Fruit fly (Drosophila melanogaster) Kc167 (cell line): Measurements from ENCODE around the gene Ugt35E1.

ENCODE experiments used
- Myc ChIP-seq: fragments of >200 bp; optimal IDR thresholded peaks from 2 replicates; lab custom pipeline; 2017; ENCODE audit warnings: missing external identifiers
- Sin3A ChIP-seq: fragments of >200 bp; optimal IDR thresholded peaks from 2 replicates; lab custom pipeline; 2018; ENCODE audit warnings: missing external identifiers
- h ChIP-seq: fragments of >200 bp; optimal IDR thresholded peaks from 3 replicates; lab custom pipeline; 2018; ENCODE audit warnings: missing external identifiers
- insv ChIP-seq: fragments of >200 bp; optimal IDR thresholded peaks from 3 replicates; lab custom pipeline; 2018; ENCODE audit warnings: missing external identifiers
- psq ChIP-seq: fragments of >200 bp; optimal IDR thresholded peaks from 2 replicates; lab custom pipeline; 2017; ENCODE audit warnings: missing external identifiers
- ttk ChIP-seq: sonication (Bioruptor generic); optimal IDR thresholded peaks from 2 replicates; lab custom pipeline; 2017; ENCODE audit warnings: missing external identifiers

Gene Ugt35E1

DNA sequence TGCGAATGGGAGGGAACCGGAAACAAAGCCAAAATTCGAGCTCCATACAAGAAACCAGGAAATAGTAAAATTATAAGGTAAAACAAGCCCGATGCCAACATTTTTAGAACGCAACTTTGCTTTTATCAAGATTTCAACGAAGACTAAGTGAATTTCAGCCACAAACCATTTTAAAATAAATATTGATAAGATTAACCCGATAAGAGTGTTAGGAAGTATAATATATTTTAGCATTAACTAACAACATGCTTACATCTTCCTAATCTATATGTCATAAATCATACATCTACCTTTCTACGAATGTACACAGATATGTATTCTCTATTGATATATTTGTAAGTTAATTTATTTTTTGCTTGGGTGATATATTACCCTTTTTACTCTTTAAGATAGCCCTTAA is at the start of gene Ugt35E1:
TSS of gene Ugt35E1 (minus strand) at position 101 of the 400 bp plus-strand sequence.
- TF ChIP-seq Myc (lab: Kevin White, UChicago) = no peak
- TF ChIP-seq insv = no peak
- no peak for TF ChIP-seq ttk (lab: Kevin White, UChicago)
- TF ChIP-seq h = no peak
- no peak for TF ChIP-seq Sin3A
- TF ChIP-seq psq (lab: Kevin White, UChicago) = no peak

DNA sequence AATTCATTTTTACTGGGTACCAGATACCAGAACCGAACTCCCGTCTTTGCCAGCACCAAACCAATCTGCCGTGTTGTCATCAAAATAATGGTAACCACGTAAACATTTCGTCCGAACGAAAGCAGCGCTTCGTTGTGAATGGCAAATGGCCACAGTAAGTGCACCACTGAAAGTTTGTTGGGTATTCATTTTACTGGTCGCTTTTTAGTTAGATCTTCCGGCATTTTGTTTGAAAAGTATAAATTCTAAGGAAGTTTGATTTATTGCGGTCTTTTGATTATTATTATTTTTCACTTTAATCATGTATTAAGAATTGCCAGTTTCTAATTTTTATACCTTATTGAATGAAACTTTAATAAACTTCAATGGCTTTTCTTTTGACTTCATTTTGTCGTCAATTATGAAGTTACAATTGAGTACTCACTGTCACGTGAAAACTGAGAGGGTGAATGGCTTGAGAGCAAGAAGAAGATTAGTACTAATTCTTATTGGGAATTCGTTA is 48.6 kb upstream of the Ugt35E1 start, which contains the start of gene ZnT86D:
TSS of gene ZnT86D (minus strand) at position 91 of the 502 bp plus-strand sequence.
- TF ChIP-seq psq (lab: Kevin White, UChicago) = no peak
- TF ChIP-seq Myc (lab: Kevin White, UChicago) = no peak
- no peak for TF ChIP-seq ttk (lab: Kevin White, UChicago)
- no peak for TF ChIP-seq h
- no peak for TF ChIP-seq insv

dm6 chr3R:11211291-11212061 is 45.6 kb upstream of the Ugt35E1 start:
- TF ChIP-seq ttk (lab: Kevin White, UChicago) = no peak
- no peak for TF ChIP-seq Sin3A
- TF ChIP-seq insv = no peak
- no peak for TF ChIP-seq psq (lab: Kevin White, UChicago)
- no peak for TF ChIP-seq h
- no peak for TF ChIP-seq Myc (lab: Kevin White, UChicago)

DNA sequence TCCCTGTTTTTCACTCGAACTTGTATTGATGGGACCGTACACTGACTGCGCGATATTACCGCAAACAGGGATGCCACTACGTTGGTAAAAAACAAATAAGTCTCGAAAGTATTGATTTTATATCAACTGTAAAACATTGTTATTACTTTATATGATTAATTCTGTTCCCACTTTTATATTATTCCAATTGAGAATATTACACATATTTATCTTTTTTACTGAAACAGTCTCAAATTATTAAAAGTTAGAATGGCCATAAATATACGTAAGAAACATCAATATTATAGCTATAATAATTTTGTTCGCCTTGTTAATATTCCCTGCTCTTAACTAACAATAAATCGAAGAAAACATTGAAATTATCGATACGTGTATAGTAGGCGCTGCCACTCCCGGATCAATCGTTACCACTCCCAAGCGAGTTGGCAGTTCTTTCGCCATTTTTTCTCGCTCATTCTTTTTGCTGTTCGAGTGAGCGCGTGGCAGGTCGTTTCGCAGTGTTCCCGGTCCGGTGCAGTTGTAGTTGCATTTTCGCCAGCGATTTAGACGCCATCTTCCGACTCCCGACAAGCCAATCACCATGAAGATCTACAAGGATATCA is 44.0 kb upstream of the Ugt35E1 start, which contains the start of the genes SdhC and Tctp:
TSS of gene SdhC (minus strand) at position 49 of the 602 bp plus-strand sequence.
TSS of gene Tctp (plus strand) at position 447 of the 602 bp plus-strand sequence.
- TF ChIP-seq Sin3A (no peak), h (no peak), ttk (lab: Kevin White, UChicago) (no peak), Myc (lab: Kevin White, UChicago) (no peak), insv (no peak), psq (lab: Kevin White, UChicago) (no peak)

- TF ChIP-seq insv = no peak
- no peak for TF ChIP-seq ttk (lab: Kevin White, UChicago)
- no peak for TF ChIP-seq h
- TF ChIP-seq Myc (lab: Kevin White, UChicago) = no peak
- no peak for TF ChIP-seq Sin3A
- no peak for TF ChIP-seq psq (lab: Kevin White, UChicago)
Measured at dm6 chr3R:11208766-11209331, 43.0 kb upstream of the Ugt35E1 start.

DNA sequence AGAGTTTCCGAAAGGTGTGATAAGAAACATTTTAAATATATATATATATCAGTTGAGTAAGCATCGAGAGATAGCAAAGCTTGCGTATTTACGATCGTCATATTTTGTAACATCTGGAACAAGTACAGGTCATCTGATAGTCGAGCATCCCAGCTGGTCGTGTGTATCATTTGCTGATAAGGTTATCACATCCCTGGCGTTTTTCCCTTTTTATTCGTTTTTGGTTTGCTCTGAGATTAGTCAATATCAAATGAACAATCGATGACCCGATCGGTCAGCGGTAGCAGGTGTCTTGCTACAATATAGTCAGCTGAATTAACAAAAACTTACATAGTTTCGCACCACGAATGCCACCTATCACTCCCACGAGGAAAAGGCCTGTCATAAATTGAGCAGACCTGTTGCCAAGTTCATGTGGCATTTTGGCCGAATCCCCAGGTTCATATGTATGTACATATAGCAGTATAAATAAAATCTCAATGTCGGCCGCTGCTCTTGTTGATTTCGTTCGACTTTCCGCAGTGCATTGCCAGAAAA is 35.1 kb upstream of the Ugt35E1 start:
- TF ChIP-seq insv (no peak), psq (lab: Kevin White, UChicago) (no peak), h (no peak), Myc (lab: Kevin White, UChicago) (no peak), Sin3A (no peak)

- TF ChIP-seq Sin3A (no peak), psq (lab: Kevin White, UChicago) (no peak), ttk (lab: Kevin White, UChicago) (no peak), Myc (lab: Kevin White, UChicago) (no peak)
Measured at dm6 chr3R:11200042-11200884, 34.4 kb upstream of the Ugt35E1 start.

dm6 chr3R:11199227-11199835 is 33.5 kb upstream of the Ugt35E1 start:
- TF ChIP-seq psq (lab: Kevin White, UChicago) = no peak
- no peak for TF ChIP-seq Myc (lab: Kevin White, UChicago)
- no peak for TF ChIP-seq Sin3A
- no peak for TF ChIP-seq insv
- no peak for TF ChIP-seq h
- TF ChIP-seq ttk (lab: Kevin White, UChicago) = no peak

- TF ChIP-seq ttk (lab: Kevin White, UChicago) = no peak
- TF ChIP-seq psq (lab: Kevin White, UChicago) = no peak
- no peak for TF ChIP-seq Myc (lab: Kevin White, UChicago)
- no peak for TF ChIP-seq h
- TF ChIP-seq Sin3A = no peak
- no peak for TF ChIP-seq insv
Measured at dm6 chr3R:11198062-11198472, 32.2 kb upstream of the Ugt35E1 start.

dm6 chr3R:11197389-11197716 is 31.5 kb upstream of the Ugt35E1 start, which contains the start of gene cu:
cu (plus strand) TSS chr3R:11197592.
- TF ChIP-seq psq (lab: Kevin White, UChicago) = no peak
- no peak for TF ChIP-seq Sin3A
- TF ChIP-seq h = no peak
- no peak for TF ChIP-seq insv
- TF ChIP-seq ttk (lab: Kevin White, UChicago) = no peak
- TF ChIP-seq Myc (lab: Kevin White, UChicago) = no peak
